Fruit fly (Drosophila melanogaster) whole organism, prepupa: ENCODE measurements around the gene fws.

Experiments used
- CG10669 ChIP-seq: fragments of 200-800 bp; sonication (Bioruptor generic); optimal IDR thresholded peaks from 3 replicates; lab custom pipeline; 2018; ENCODE audit warnings: missing biosample characterization, mild to moderate bottlenecking, missing genetic modification characterization, moderate library complexity
- CG16779 ChIP-seq: fragments of 200-800 bp; sonication (Bioruptor generic); optimal IDR thresholded peaks from 3 replicates; lab custom pipeline; 2017; ENCODE audit warnings: missing biosample characterization, mild to moderate bottlenecking, missing genetic modification characterization
- CG6163 ChIP-seq: fragments of 200-800 bp; sonication (Bioruptor generic); IDR thresholded peaks from 3 replicates; pipeline ENCODE4 v1.3.6; 2022; ENCODE audit warnings: missing biosample characterization, missing genetic modification characterization
- CG6276 ChIP-seq: fragments of 200-800 bp; sonication (Bioruptor generic); optimal IDR thresholded peaks from 2 replicates; lab custom pipeline; 2017; ENCODE audit warnings: missing biosample characterization, mild to moderate bottlenecking, missing genetic modification characterization
- CG6854 ChIP-seq: fragments of 200-800 bp; sonication (Bioruptor generic); optimal IDR thresholded peaks from 2 replicates; lab custom pipeline; 2017; ENCODE audit warnings: missing biosample characterization, mild to moderate bottlenecking, missing genetic modification characterization
- Eip78C ChIP-seq: fragments of 200-800 bp; sonication (Bioruptor generic); peaks from one replicate; lab custom pipeline; 2016; ENCODE audit warnings: missing biosample characterization, missing genetic modification characterization
- Ets96B ChIP-seq: fragments of 200-800 bp; optimal IDR thresholded peaks from 2 replicates; lab custom pipeline; 2019; ENCODE audit warnings: missing biosample characterization, mild to moderate bottlenecking, missing genetic modification characterization, moderate library complexity
- Hr39 ChIP-seq: fragments of 200-800 bp; sonication (Bioruptor generic); optimal IDR thresholded peaks from 2 replicates; lab custom pipeline; 2016; ENCODE audit warnings: missing biosample characterization, missing genetic modification characterization
- Hr4 ChIP-seq: fragments of 200-800 bp; sonication (Bioruptor generic); optimal IDR thresholded peaks from 3 replicates; lab custom pipeline; 2016; ENCODE audit warnings: missing biosample characterization, missing genetic modification characterization
- Lpt ChIP-seq: fragments of 200-800 bp; sonication (Bioruptor generic); optimal IDR thresholded peaks from 3 replicates; lab custom pipeline; 2016; ENCODE audit warnings: missing biosample characterization, missing genetic modification characterization
- achi ChIP-seq: fragments of 200-800 bp; sonication (Bioruptor generic); optimal IDR thresholded peaks from 3 replicates; lab custom pipeline; 2016; ENCODE audit warnings: missing biosample characterization, missing genetic modification characterization
- fd85E ChIP-seq: fragments of 200-800 bp; sonication (Bioruptor generic); optimal IDR thresholded peaks from 3 replicates; lab custom pipeline; 2016; ENCODE audit warnings: missing biosample characterization, missing genetic modification characterization
- lz ChIP-seq: fragments of 200-800 bp; sonication (Bioruptor generic); optimal IDR thresholded peaks from 3 replicates; lab custom pipeline; 2016; ENCODE audit warnings: missing biosample characterization, missing genetic modification characterization

- TF ChIP-seq CG6276 (GFP tag; lab: Kevin White, UChicago) (no peak), Hr39 (GFP tag; lab: Kevin White, UChicago) (no peak), Ets96B (tag; lab: Kevin White, UChicago) (no peak), CG16779 (no peak), achi (GFP tag; lab: Kevin White, UChicago) (no peak), CG10669 (GFP tag; lab: Kevin White, UChicago) (no peak), Eip78C (no peak), Lpt (GFP tag; lab: Kevin White, UChicago) (no peak), Hr4 (GFP tag; lab: Kevin White, UChicago) (no peak), CG6854 (GFP tag; lab: Kevin White, UChicago) (no peak), CG6163 (no peak), lz (GFP tag; lab: Kevin White, UChicago) (no peak), fd85E (GFP tag; lab: Kevin White, UChicago) (no peak)
These were observed 33.8 kb downstream of the fws start for dm6 chr2L:17447071-17447470.
